Fruit fly (Drosophila melanogaster) whole organism, embryonic: Measurements from ENCODE around the gene Tom70.

ENCODE experiments used
- ATbp ChIP-seq: fragments of 200-800 bp; sonication (Bioruptor generic); optimal IDR thresholded peaks from 2 replicates; lab custom pipeline; 2017; ENCODE audit warnings: missing biosample characterization, mild to moderate bottlenecking, missing genetic modification characterization, missing genetic modification reagents
- Asciz ChIP-seq: fragments of 200-800 bp; sonication (Bioruptor generic); optimal IDR thresholded peaks from 2 replicates; lab custom pipeline; 2017; ENCODE audit warnings: missing biosample characterization, mild to moderate bottlenecking, missing genetic modification characterization, missing genetic modification reagents
- C15 ChIP-seq: fragments of 200-800 bp; sonication (Bioruptor generic); IDR thresholded peaks from 3 replicates; pipeline ENCODE4 v1.3.6; 2022; ENCODE audit warnings: missing biosample characterization, missing genetic modification characterization
- CG1024 ChIP-seq: fragments of 200-800 bp; sonication (Bioruptor generic); IDR thresholded peaks from 2 replicates; pipeline ENCODE4 v1.3.6; 2022; ENCODE audit warnings: missing biosample characterization, missing genetic modification characterization
- CG10431 ChIP-seq: fragments of 200-800 bp; sonication (Bioruptor generic); optimal IDR thresholded peaks from 3 replicates; lab custom pipeline; 2018; ENCODE audit warnings: missing biosample characterization, mild to moderate bottlenecking, missing genetic modification characterization
- CG12071 ChIP-seq: fragments of 200-800 bp; sonication (Bioruptor generic); optimal IDR thresholded peaks from 3 replicates; lab custom pipeline; 2018; ENCODE audit warnings: missing biosample characterization, mild to moderate bottlenecking, missing genetic modification characterization
- CG13296 ChIP-seq: fragments of 200-800 bp; sonication (Bioruptor generic); optimal IDR thresholded peaks from 3 replicates; lab custom pipeline; 2018; ENCODE audit warnings: missing biosample characterization, mild to moderate bottlenecking, missing genetic modification characterization
- CG14710 ChIP-seq: fragments of 200-800 bp; sonication (Bioruptor generic); optimal IDR thresholded peaks from 3 replicates; lab custom pipeline; 2019; ENCODE audit warnings: missing biosample characterization, mild to moderate bottlenecking, missing genetic modification characterization, moderate library complexity
- CG15601 ChIP-seq: fragments of 200-800 bp; sonication (Bioruptor generic); optimal IDR thresholded peaks from 3 replicates; lab custom pipeline; 2019; ENCODE audit warnings: missing biosample characterization, mild to moderate bottlenecking, missing genetic modification characterization, moderate library complexity
- CG17359 ChIP-seq: fragments of 200-800 bp; sonication (Bioruptor generic); optimal IDR thresholded peaks from 3 replicates; lab custom pipeline; 2018; ENCODE audit warnings: missing biosample characterization, mild to moderate bottlenecking, missing genetic modification characterization, moderate library complexity
- CG31441 ChIP-seq: fragments of 200-800 bp; sonication (Bioruptor generic); IDR thresholded peaks from 2 replicates; pipeline ENCODE4 v1.3.6; 2022; ENCODE audit warnings: missing biosample characterization, missing genetic modification characterization
- CG32767 ChIP-seq: fragments of 200-800 bp; sonication (Bioruptor generic); IDR thresholded peaks from 2 replicates; pipeline ENCODE4 v1.3.6; 2022; ENCODE audit warnings: missing biosample characterization, missing genetic modification characterization
- CG33557 ChIP-seq: fragments of 200-800 bp; sonication (Bioruptor generic); optimal IDR thresholded peaks from 2 replicates; lab custom pipeline; 2019; ENCODE audit warnings: missing biosample characterization, mild to moderate bottlenecking, missing genetic modification characterization, moderate library complexity
- CG3407 ChIP-seq: fragments of 200-800 bp; sonication (Bioruptor generic); optimal IDR thresholded peaks from 2 replicates; lab custom pipeline; 2018; ENCODE audit warnings: missing biosample characterization, mild to moderate bottlenecking, missing genetic modification characterization
- CG34376 ChIP-seq: fragments of 200-800 bp; sonication (Bioruptor generic); optimal IDR thresholded peaks from 2 replicates; lab custom pipeline; 2018; ENCODE audit warnings: missing biosample characterization, mild to moderate bottlenecking, missing genetic modification characterization
- CG4707 ChIP-seq: fragments of 200-800 bp; sonication (Bioruptor generic); optimal IDR thresholded peaks from 2 replicates; lab custom pipeline; 2018; ENCODE audit warnings: missing biosample characterization, mild to moderate bottlenecking, missing genetic modification characterization, moderate library complexity
- CG5180 ChIP-seq: fragments of 200-800 bp; sonication (Bioruptor generic); optimal IDR thresholded peaks from 3 replicates; lab custom pipeline; 2017; ENCODE audit warnings: missing biosample characterization, missing genetic modification characterization, mild to moderate bottlenecking, moderate library complexity, missing genetic modification reagents
- CG6272 ChIP-seq: fragments of 200-800 bp; sonication (Bioruptor generic); IDR thresholded peaks from 2 replicates; pipeline ENCODE4 v1.3.6; 2022; ENCODE audit warnings: missing biosample characterization, missing genetic modification characterization
- D19A ChIP-seq: fragments of 200-800 bp; optimal IDR thresholded peaks from 3 replicates; lab custom pipeline; 2019; ENCODE audit warnings: missing biosample characterization, mild to moderate bottlenecking, missing genetic modification characterization, moderate library complexity
- Fer3 ChIP-seq: fragments of 200-800 bp; sonication (Bioruptor generic); optimal IDR thresholded peaks from 2 replicates; lab custom pipeline; 2018; ENCODE audit warnings: missing biosample characterization, mild to moderate bottlenecking, missing genetic modification characterization, moderate library complexity
- HLHmδ ChIP-seq: fragments of 200-800 bp; sonication (Bioruptor generic); optimal IDR thresholded peaks from 2 replicates; lab custom pipeline; 2018; ENCODE audit warnings: missing biosample characterization, mild to moderate bottlenecking, missing genetic modification characterization, moderate library complexity
- HmgD ChIP-seq: fragments of 200-800 bp; sonication (Bioruptor generic); optimal IDR thresholded peaks from 3 replicates; lab custom pipeline; 2016; ENCODE audit warnings: missing biosample characterization, missing genetic modification characterization
- MTF-1 ChIP-seq: fragments of 200-800 bp; sonication (Bioruptor generic); optimal IDR thresholded peaks from 2 replicates; lab custom pipeline; 2018; ENCODE audit warnings: missing biosample characterization, mild to moderate bottlenecking, missing genetic modification characterization, borderline replicate concordance
- Med ChIP-seq: fragments of 200-800 bp; sonication (Bioruptor generic); peaks from one replicate; lab custom pipeline; 2016; ENCODE audit warnings: missing biosample characterization, missing genetic modification characterization, mild to moderate bottlenecking, inconsistent platforms, moderate library complexity
- Oaz ChIP-seq: fragments of 200-800 bp; sonication (Bioruptor generic); IDR thresholded peaks from 2 replicates; pipeline ENCODE4 v1.3.6; 2022; ENCODE audit warnings: missing biosample characterization, missing genetic modification characterization
- Sox100B ChIP-seq: fragments of 200-800 bp; sonication (Bioruptor generic); optimal IDR thresholded peaks from 3 replicates; lab custom pipeline; 2018; ENCODE audit warnings: missing biosample characterization, mild to moderate bottlenecking, missing genetic modification characterization
- Sry-β ChIP-seq: fragments of 200-800 bp; sonication (Bioruptor generic); optimal IDR thresholded peaks from 2 replicates; lab custom pipeline; 2018; ENCODE audit warnings: missing biosample characterization, mild to moderate bottlenecking, missing genetic modification characterization, moderate library complexity
- aop ChIP-seq: fragments of 200-800 bp; sonication (Bioruptor generic); IDR thresholded peaks from 2 replicates; pipeline ENCODE4 v1.3.6; 2022; ENCODE audit warnings: missing biosample characterization, missing genetic modification characterization
- ato ChIP-seq: fragments of 200-800 bp; sonication (Bioruptor generic); IDR thresholded peaks from 2 replicates; pipeline ENCODE4 v1.3.6; 2022; ENCODE audit warnings: missing biosample characterization, missing genetic modification characterization; ENCODE audit not compliant: partially characterized antibody
- bowl ChIP-seq: fragments of 200-800 bp; sonication (Bioruptor generic); IDR thresholded peaks from 2 replicates; pipeline ENCODE4 v1.3.6; 2022; ENCODE audit warnings: missing biosample characterization, missing genetic modification characterization
- bsh ChIP-seq, 2 experiments: fragments of 200-800 bp; sonication (Bioruptor generic); optimal IDR thresholded peaks; 2 replicates each; lab custom pipeline; 2017 to 2018; ENCODE audit warnings: mild to moderate bottlenecking in 2 of 2, missing biosample characterization in 2 of 2, missing genetic modification characterization in 2 of 2, moderate library complexity in 1 of 2
- ci ChIP-seq: fragments of 200-800 bp; sonication (Bioruptor generic); IDR thresholded peaks from 3 replicates; pipeline ENCODE4 v1.3.6; 2022; ENCODE audit warnings: missing biosample characterization, missing genetic modification characterization
- fd64A ChIP-seq: fragments of 200-800 bp; sonication (Bioruptor generic); optimal IDR thresholded peaks from 3 replicates; lab custom pipeline; 2018; ENCODE audit warnings: missing biosample characterization, mild to moderate bottlenecking, missing genetic modification characterization
- gem ChIP-seq: fragments of 200-800 bp; sonication (Bioruptor generic); optimal IDR thresholded peaks from 2 replicates; lab custom pipeline; 2019; ENCODE audit warnings: missing biosample characterization, mild to moderate bottlenecking, missing genetic modification characterization, moderate library complexity
- grau ChIP-seq: fragments of 200-800 bp; optimal IDR thresholded peaks from 3 replicates; lab custom pipeline; 2019; ENCODE audit warnings: missing biosample characterization, mild to moderate bottlenecking, missing genetic modification characterization, moderate library complexity
- gsb-n ChIP-seq: fragments of 200-800 bp; sonication (Bioruptor generic); optimal IDR thresholded peaks from 3 replicates; lab custom pipeline; 2018; ENCODE audit warnings: missing biosample characterization, mild to moderate bottlenecking, missing genetic modification characterization
- hkb ChIP-seq, 2 experiments: fragments of 200-800 bp in 1 of 2; fragments of >200 bp in 1 of 2; sonication (Bioruptor generic) in 1 of 2; IDR thresholded peaks in 1 of 2; optimal IDR thresholded peaks in 1 of 2; 2 replicates each; pipeline versions ENCODE4 v1.3.6 to Lab custom; 2017 to 2022; ENCODE audit warnings: missing biosample characterization in 1 of 2, missing genetic modification characterization in 1 of 2
- jigr1 ChIP-seq: fragments of 200-800 bp; sonication (Bioruptor generic); IDR thresholded peaks from 3 replicates; pipeline ENCODE4 v1.3.6; 2022; ENCODE audit warnings: missing biosample characterization, missing genetic modification characterization
- kni ChIP-seq: fragments of 200-800 bp; sonication (Bioruptor generic); optimal IDR thresholded peaks from 3 replicates; lab custom pipeline; 2017; ENCODE audit warnings: mild to moderate bottlenecking, missing biosample characterization, missing genetic modification reagents, missing genetic modification characterization
- nerfin-1 ChIP-seq: fragments of 200-800 bp; sonication (Bioruptor generic); optimal IDR thresholded peaks from 3 replicates; lab custom pipeline; 2019; ENCODE audit warnings: missing biosample characterization, mild to moderate bottlenecking, missing genetic modification characterization, moderate library complexity
- scrt ChIP-seq: fragments of 200-800 bp; sonication (Bioruptor generic); optimal IDR thresholded peaks from 2 replicates; lab custom pipeline; 2018; ENCODE audit warnings: missing biosample characterization, mild to moderate bottlenecking, missing genetic modification characterization, moderate library complexity
- sd ChIP-seq: fragments of 200-800 bp; sonication (Bioruptor generic); optimal IDR thresholded peaks from 3 replicates; lab custom pipeline; 2018; ENCODE audit warnings: missing biosample characterization, mild to moderate bottlenecking, missing genetic modification characterization, moderate library complexity
- sens ChIP-seq: fragments of 200-800 bp; sonication (Bioruptor generic); peaks from one replicate; lab custom pipeline; 2016; ENCODE audit warnings: missing biosample characterization, missing genetic modification characterization
- trem ChIP-seq: fragments of 200-800 bp; optimal IDR thresholded peaks from 3 replicates; lab custom pipeline; 2019; ENCODE audit warnings: missing biosample characterization, mild to moderate bottlenecking, missing genetic modification characterization, moderate library complexity
- vnd ChIP-seq: fragments of 200-800 bp; sonication (Bioruptor generic); IDR thresholded peaks from 3 replicates; pipeline ENCODE4 v1.3.6; 2022; ENCODE audit warnings: missing biosample characterization, missing genetic modification characterization; ENCODE audit not compliant: partially characterized antibody
- wek ChIP-seq: fragments of 200-800 bp; sonication (Bioruptor generic); optimal IDR thresholded peaks from 3 replicates; lab custom pipeline; 2018; ENCODE audit warnings: missing biosample characterization, mild to moderate bottlenecking, missing genetic modification characterization, moderate library complexity
- z ChIP-seq: fragments of 200-800 bp; sonication (Bioruptor generic); IDR thresholded peaks from 3 replicates; pipeline ENCODE4 v1.3.6; 2022; ENCODE audit warnings: missing biosample characterization, missing genetic modification characterization

The Tom70 gene

DNA sequence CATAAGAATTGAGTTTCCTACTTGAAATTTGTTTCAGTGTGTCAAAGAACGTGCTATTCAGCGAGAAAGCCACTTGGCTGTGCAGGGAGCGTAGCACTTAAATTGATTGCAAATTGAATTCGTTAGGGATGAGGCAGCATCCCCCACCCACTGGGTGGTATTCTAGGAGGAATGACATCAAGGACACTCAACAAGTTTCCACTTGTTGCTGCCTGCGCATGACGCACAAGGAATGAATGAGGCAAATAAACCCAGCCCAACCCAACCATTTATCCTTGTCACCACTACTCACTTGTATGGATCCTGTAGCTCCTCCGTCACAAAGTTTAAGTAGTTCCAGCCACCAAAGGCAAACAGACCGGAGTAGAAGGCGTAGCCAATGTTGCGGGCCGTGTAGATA, 15.1 kb upstream of the Tom70 start:
- no peak for TF ChIP-seq trem (tag; lab: Kevin White, UChicago)
- no peak for TF ChIP-seq Oaz (GFP tag; lab: Robert Waterston, UW)
- no peak for TF ChIP-seq HLHmδ (GFP tag; lab: Kevin White, UChicago)
- no peak for TF ChIP-seq grau (tag; lab: Kevin White, UChicago)
- peak; percentile 14 for TF ChIP-seq Med
- no peak for TF ChIP-seq sd (tag; lab: Kevin White, UChicago)
- no peak for TF ChIP-seq bowl (GFP tag; lab: Robert Waterston, UW)
- TF ChIP-seq CG6272 (GFP tag; lab: Robert Waterston, UW): no peak
- TF ChIP-seq CG34376 (GFP tag; lab: Kevin White, UChicago): no peak
- TF ChIP-seq scrt (GFP tag; lab: Kevin White, UChicago): peak; percentile 97

DNA sequence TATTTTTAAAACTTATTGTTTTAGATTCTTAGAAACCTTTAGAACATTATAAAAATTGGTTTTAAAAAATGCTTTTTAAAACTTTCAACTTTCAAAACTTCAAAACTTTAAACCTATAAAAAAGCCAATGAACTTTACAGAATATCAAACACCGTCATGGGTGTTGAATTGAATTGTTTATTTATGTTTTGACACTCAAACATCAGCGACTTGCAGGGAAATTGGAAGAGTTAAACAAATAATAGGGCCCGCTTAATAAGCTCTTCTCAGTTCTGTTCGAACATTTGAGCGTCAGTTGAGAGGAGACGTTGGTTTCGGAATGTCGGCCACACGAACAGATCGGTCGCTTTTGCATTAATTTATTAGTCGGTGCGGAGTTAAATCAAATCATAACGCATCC, 10.8 kb upstream of the Tom70 start, which contains the start of gene PLCXD:
TSS of gene PLCXD (plus strand) at position 286 of the 400 bp plus-strand sequence.
- TF ChIP-seq Fer3 (peak; percentile 8), gsb-n (tag; lab: Kevin White, UChicago) (peak; percentile 24), ATbp (GFP tag; lab: Kevin White, UChicago) (peak; percentile 57), kni (peak; percentile 20), Sry-β (GFP tag; lab: Kevin White, UChicago) (peak; percentile 24), vnd (no peak), CG15601 (peak; percentile 38), CG3407 (GFP tag; lab: Kevin White, UChicago) (peak; percentile 39), fd64A (GFP tag; lab: Kevin White, UChicago) (peak; percentile 34), CG12071 (peak; percentile 2), CG1024 (no peak), CG14710 (peak; percentile 29), gem (tag; lab: Kevin White, UChicago) (peak; percentile 31), CG4707 (peak; percentile 36), ci (GFP tag; lab: Robert Waterston, UW) (peak; percentile 51; the same call in 2 of the 3 replicates), CG32767 (GFP tag; lab: Robert Waterston, UW) (no peak), hkb (optimal IDR thresholded peaks at IDR 0.05; lab: Kevin White, UChicago) (no peak), hkb (GFP tag; IDR thresholded peaks at IDR 0.05; lab: Robert Waterston, UW) (peak; percentile 37; the same call in 1 of the 2 replicates), CG13296 (GFP tag; lab: Kevin White, UChicago) (peak; percentile 10), CG5180 (GFP tag; lab: Kevin White, UChicago) (peak; percentile 91), HmgD (GFP tag; lab: Kevin White, UChicago) (no peak), ato (GFP tag; lab: Robert Waterston, UW) (no peak), sens (GFP tag; lab: Kevin White, UChicago) (peak; percentile 26), bsh (GFP tag; optimal IDR thresholded peaks at IDR 0.05; lab: Kevin White, UChicago) (peak in 1 of 2 experiments; percentile 45), MTF-1 (GFP tag; lab: Kevin White, UChicago) (peak; percentile 5), CG17359 (peak; percentile 15), CG33557 (peak; percentile 5), C15 (GFP tag; lab: Robert Waterston, UW) (no peak), CG31441 (GFP tag; lab: Robert Waterston, UW) (0 out of 2 replicates have a peak, but pooled peaks have one; percentile 32), Sox100B (GFP tag; lab: Kevin White, UChicago) (peak; percentile 55), nerfin-1 (tag; lab: Kevin White, UChicago) (peak; percentile 9), Asciz (peak; percentile 69), wek (peak; percentile 9), D19A (tag; lab: Kevin White, UChicago) (peak; percentile 14), jigr1 (GFP tag; lab: Robert Waterston, UW) (no peak), aop (no peak), CG10431 (peak; percentile 53), z (peak; percentile 67; the same call in 2 of the 3 replicates)
- TF ChIP-seq, all 482 proteins: peak for 29
